Worm (Caenorhabditis elegans): ENCODE measurements around the gene Y66D12A.8.

Y66D12A.8 gene

DNA sequence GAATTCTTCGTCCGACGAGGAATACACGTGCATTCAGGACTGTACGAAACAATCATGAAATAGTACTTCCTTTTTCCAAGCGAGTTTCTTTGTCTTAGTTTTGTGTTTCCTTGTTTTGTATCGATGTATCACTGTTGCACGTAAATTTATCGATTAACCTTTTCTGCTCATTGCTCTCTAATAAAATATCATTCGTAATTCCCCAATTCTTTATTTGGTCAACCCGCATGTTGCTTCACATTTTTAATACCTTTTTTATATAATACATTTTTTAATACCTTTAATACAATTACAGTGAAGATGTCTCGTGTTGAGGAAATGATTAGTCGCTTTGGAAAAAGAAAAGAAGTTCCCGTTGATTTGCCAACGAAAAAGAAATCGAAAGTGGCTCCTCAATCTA is 33.8 kb downstream of the Y66D12A.8 start, which contains the start of gene Y66D12A.1:
Y66D12A.1 (plus strand) TSS at position 301 of the 400 bp plus-strand sequence.
- no peak for TF ChIP-seq che-1 (tag; optimal IDR thresholded peaks at IDR 0.05)
- no peak for TF ChIP-seq pros-1 (tag; optimal IDR thresholded peaks at IDR 0.05)
- TF ChIP-seq madf-2 (tag; optimal IDR thresholded peaks at IDR 0.05) = no peak
- no peak for TF ChIP-seq unc-55 (GFP tag; optimal IDR thresholded peaks at IDR 0.05)
- no peak for TF ChIP-seq pax-1 (tag; optimal IDR thresholded peaks at IDR 0.05)
- TF ChIP-seq gmeb-2 (tag; optimal IDR thresholded peaks at IDR 0.05) = no peak
- no peak for TF ChIP-seq zip-5 (tag; optimal IDR thresholded peaks at IDR 0.05)
- TF ChIP-seq ztf-16 (tag; optimal IDR thresholded peaks at IDR 0.05) = no peak
- TF ChIP-seq hlh-15 (tag; optimal IDR thresholded peaks at IDR 0.05) = no peak
- TF ChIP-seq elt-2 (tag; optimal IDR thresholded peaks at IDR 0.05) = no peak
- no peak for TF ChIP-seq pqm-1 (tag; optimal IDR thresholded peaks at IDR 0.05)
- no peak for TF ChIP-seq hlh-8 (tag; optimal IDR thresholded peaks at IDR 0.05)
- TF ChIP-seq ceh-24 (tag; optimal IDR thresholded peaks at IDR 0.05) = no peak
- TF ChIP-seq ceh-30 (tag; optimal IDR thresholded peaks at IDR 0.05) = no peak
- no peak for TF ChIP-seq nhr-232 (tag; optimal IDR thresholded peaks at IDR 0.05)
- no peak for TF ChIP-seq ceh-19 (GFP tag; optimal IDR thresholded peaks at IDR 0.05)
- no peak for TF ChIP-seq syd-9 (tag; optimal IDR thresholded peaks at IDR 0.05)
- no peak for TF ChIP-seq hlh-13 (GFP tag; optimal IDR thresholded peaks at IDR 0.05)
- TF ChIP-seq Y22D7AL.16 (tag; optimal IDR thresholded peaks at IDR 0.05) = no peak
- TF ChIP-seq ceh-14 (tag; optimal IDR thresholded peaks at IDR 0.05) = no peak

DNA sequence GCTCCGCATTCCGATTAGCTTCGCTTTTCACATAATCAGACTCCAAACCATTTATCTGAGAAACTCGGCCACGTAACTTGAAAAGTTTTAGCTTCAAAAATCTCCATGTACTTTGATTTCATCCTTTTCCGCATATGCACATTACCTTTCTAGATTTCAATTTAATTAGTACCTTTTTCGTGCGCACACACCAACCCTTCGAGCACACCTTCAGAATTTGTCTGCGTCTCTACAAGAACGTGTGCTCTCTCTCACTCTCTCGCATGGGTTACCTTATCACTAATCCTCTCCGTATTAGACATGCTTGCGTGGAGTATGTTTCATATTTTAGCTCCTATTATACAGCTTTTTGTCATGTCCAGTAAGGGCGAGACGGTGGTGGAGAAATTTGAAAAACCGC is 35.5 kb downstream of the Y66D12A.8 start, which contains the start of gene Y66D12A.30:
Y66D12A.30 (plus strand) TSS at position 301 of the 400 bp plus-strand sequence.
- no peak for TF ChIP-seq ceh-2 (tag; optimal IDR thresholded peaks at IDR 0.05)
- no peak for TF ChIP-seq pha-2 (tag; optimal IDR thresholded peaks at IDR 0.05)
- no peak for TF ChIP-seq sox-2 (GFP tag; IDR thresholded peaks at IDR 0.05)
- TF ChIP-seq gmeb-2 (tag; optimal IDR thresholded peaks at IDR 0.05) = no peak
- TF ChIP-seq T23F11.4 (GFP tag; optimal IDR thresholded peaks at IDR 0.05) = no peak
- no peak for TF ChIP-seq unc-55 (GFP tag; optimal IDR thresholded peaks at IDR 0.05)
- TF ChIP-seq rnt-1 (tag; optimal IDR thresholded peaks at IDR 0.05) = no peak
- TF ChIP-seq nhr-232 (tag; optimal IDR thresholded peaks at IDR 0.05) = no peak
- TF ChIP-seq hlh-8 (tag; optimal IDR thresholded peaks at IDR 0.05) = no peak
- TF ChIP-seq ceh-31 (tag; optimal IDR thresholded peaks at IDR 0.05) = no peak
- TF ChIP-seq nfya-1 (tag; optimal IDR thresholded peaks at IDR 0.05) = no peak
- TF ChIP-seq mec-3 (tag; optimal IDR thresholded peaks at IDR 0.05; ENCODE audit: borderline replicate concordance) = no peak
- no peak for TF ChIP-seq zip-5 (tag; optimal IDR thresholded peaks at IDR 0.05)
- TF ChIP-seq odd-2 (tag; optimal IDR thresholded peaks at IDR 0.05) = no peak
- no peak for TF ChIP-seq dmd-4 (tag; optimal IDR thresholded peaks at IDR 0.05; ENCODE audit: borderline replicate concordance)
- TF ChIP-seq ttx-3 (tag; optimal IDR thresholded peaks at IDR 0.05) = no peak
- TF ChIP-seq npax-4 (tag; optimal IDR thresholded peaks at IDR 0.05) = no peak

DNA sequence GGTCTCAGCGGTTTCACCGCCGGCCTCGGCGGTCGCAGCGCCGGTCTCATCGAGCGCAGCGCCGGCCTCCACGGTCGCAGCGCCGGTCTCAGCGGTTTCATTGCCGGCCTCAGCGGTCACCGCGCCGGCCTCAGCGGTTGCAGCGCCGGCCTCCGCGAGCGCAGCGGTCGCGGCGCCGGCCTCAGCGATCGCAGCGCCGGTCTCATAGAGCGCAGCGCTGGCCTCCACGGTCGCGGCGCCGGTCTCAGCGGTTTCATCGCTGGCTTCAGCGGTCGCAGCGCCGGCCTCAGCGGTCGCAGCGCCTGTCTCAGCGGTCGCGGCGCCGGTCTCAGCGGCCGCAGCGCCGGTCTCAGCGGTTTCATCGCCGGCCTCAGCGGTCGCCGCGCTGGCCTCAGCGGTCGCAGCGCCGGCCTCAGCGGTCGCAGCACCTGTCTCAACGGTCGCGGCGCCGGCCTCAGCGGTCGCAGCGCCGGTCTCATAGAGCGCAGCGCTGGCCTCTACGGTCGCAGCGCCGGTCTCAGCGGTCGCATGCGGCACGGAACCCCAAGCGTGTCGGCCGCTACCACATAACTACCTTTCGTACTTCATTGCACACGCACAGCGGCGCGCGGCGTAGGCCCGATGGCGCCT is 37.7 kb downstream of the Y66D12A.8 start:
- TF ChIP-seq elt-4 (tag; optimal IDR thresholded peaks at IDR 0.05) (peak; percentile 73), ttx-3 (tag; optimal IDR thresholded peaks at IDR 0.05) (no peak)

DNA sequence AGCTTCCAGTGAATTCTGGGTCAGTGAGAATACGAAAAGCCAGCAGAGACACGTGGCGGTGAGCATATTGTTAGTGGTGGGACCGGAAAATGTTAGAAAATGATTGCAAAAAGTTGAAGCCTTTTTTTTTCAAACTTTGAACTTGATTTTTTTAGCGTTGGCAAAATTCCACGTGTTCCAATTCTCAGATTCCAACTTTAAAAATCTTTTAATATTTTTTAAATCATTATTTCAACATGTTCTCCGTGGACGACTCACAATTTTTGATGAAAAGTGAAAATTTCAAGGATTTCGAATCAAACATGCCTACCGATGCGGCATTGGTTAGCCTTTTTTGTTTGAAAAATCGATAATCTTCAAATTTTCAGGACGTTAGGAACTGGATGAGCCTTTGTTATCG is 38.4 kb downstream of the Y66D12A.8 start, which contains the start of the genes Y66A7A.9 and Y66A7A.4:
Y66A7A.9 (minus strand) TSS at position 101 of the 400 bp plus-strand sequence.
Y66A7A.4 (plus strand) TSS at position 237 of the 400 bp plus-strand sequence.
- TF ChIP-seq pha-4 (tag; optimal IDR thresholded peaks at IDR 0.05) = no peak
- TF ChIP-seq mec-3 (tag; optimal IDR thresholded peaks at IDR 0.05; ENCODE audit: borderline replicate concordance) = no peak
- no peak for TF ChIP-seq lin-11 (tag; optimal IDR thresholded peaks at IDR 0.05)
- no peak for TF ChIP-seq unc-86 (tag; optimal IDR thresholded peaks at IDR 0.05)
- no peak for TF ChIP-seq elt-4 (tag; optimal IDR thresholded peaks at IDR 0.05)
- no peak for TF ChIP-seq sdc-2 (tag; optimal IDR thresholded peaks at IDR 0.05)
- no peak for TF ChIP-seq unc-42 (tag; optimal IDR thresholded peaks at IDR 0.05)
- TF ChIP-seq K02D7.2 (tag; optimal IDR thresholded peaks at IDR 0.05) = no peak
- no peak for TF ChIP-seq pqm-1 (tag; optimal IDR thresholded peaks at IDR 0.05)
- TF ChIP-seq ahr-1 (tag; optimal IDR thresholded peaks at IDR 0.05) = no peak
- no peak for TF ChIP-seq hlh-8 (tag; optimal IDR thresholded peaks at IDR 0.05)
- no peak for TF ChIP-seq ceh-19 (GFP tag; optimal IDR thresholded peaks at IDR 0.05)
- no peak for TF ChIP-seq ceh-45 (GFP tag; IDR thresholded peaks at IDR 0.05)
- no peak for TF ChIP-seq nhr-11 (tag; optimal IDR thresholded peaks at IDR 0.05)
- TF ChIP-seq ceh-24 (tag; optimal IDR thresholded peaks at IDR 0.05) = no peak
